Worm (Caenorhabditis elegans) whole organism, L4 larva: ENCODE measurements around the gene K10B2.4.

Experiments used
- F26F4.8 ChIP-seq: fragments of 200-800 bp; sonication (Bioruptor generic); conservative IDR thresholded peaks from 2 replicates; pipeline ENCODE4 v1.3.6; 2022; ENCODE audit warnings: missing genetic modification characterization, missing compliant biosample characterization
- F37D6.2 ChIP-seq: sonication (generic microtip); optimal IDR thresholded peaks from 2 replicates; lab custom pipeline; 2016; ENCODE audit warnings: mild to moderate bottlenecking, missing genetic modification characterization, missing compliant biosample characterization
- R02D3.7 ChIP-seq: fragments of 150-350 bp; sonication (generic microtip); optimal IDR thresholded peaks from 3 replicates; lab custom pipeline; 2014; ENCODE audit warnings: missing biosample characterization, missing genetic modification characterization
- T26A8.4 ChIP-seq: fragments of 200-800 bp; sonication (Bioruptor generic); IDR thresholded peaks from 2 replicates; pipeline ENCODE4 v1.3.6; 2022; ENCODE audit warnings: missing genetic modification characterization, missing compliant biosample characterization
- ZK337.2 ChIP-seq: fragments of 200-800 bp; sonication (Bioruptor generic); IDR thresholded peaks from 2 replicates; pipeline ENCODE4 v1.3.6; 2022; ENCODE audit warnings: missing genetic modification reagents, missing genetic modification characterization, missing compliant biosample characterization
- aha-1 ChIP-seq: fragments of 150-350 bp; peaks from one replicate; lab custom pipeline; 2014; ENCODE audit warnings: missing biosample characterization, missing genetic modification characterization
- aly-2 ChIP-seq: sonication (generic microtip); optimal IDR thresholded peaks from 2 replicates; lab custom pipeline; 2018; ENCODE audit warnings: missing biosample characterization, missing genetic modification characterization
- ceh-82 ChIP-seq: sonication (generic microtip); optimal IDR thresholded peaks from 2 replicates; lab custom pipeline; 2017; ENCODE audit warnings: missing biosample characterization, missing genetic modification characterization
- ces-1 ChIP-seq: fragments of 150-350 bp; sonication (generic microtip); optimal IDR thresholded peaks from 4 replicates; lab custom pipeline; 2014; ENCODE audit warnings: missing biosample characterization, missing genetic modification reagents, missing genetic modification characterization
- daf-19 ChIP-seq: fragments of 200-800 bp; sonication (Bioruptor generic); conservative IDR thresholded peaks from 2 replicates; pipeline ENCODE4 v1.3.6; 2022; ENCODE audit warnings: missing genetic modification characterization, missing compliant biosample characterization
- daf-8 ChIP-seq: fragments of 200-800 bp; sonication (Bioruptor generic); IDR thresholded peaks from 2 replicates; pipeline ENCODE4 v1.3.6; 2022; ENCODE audit warnings: missing genetic modification characterization, missing compliant biosample characterization
- dmd-9 ChIP-seq: fragments of 200-800 bp; sonication (Bioruptor generic); IDR thresholded peaks from 2 replicates; pipeline ENCODE4 v1.3.6; 2022; ENCODE audit warnings: missing genetic modification reagents, missing genetic modification characterization, missing compliant biosample characterization
- dpl-1 ChIP-seq: fragments of 150-350 bp; optimal IDR thresholded peaks from 2 replicates; lab custom pipeline; 2014; ENCODE audit warnings: missing biosample characterization, missing genetic modification reagents, missing genetic modification characterization
- dve-1 ChIP-seq: sonication (generic microtip); optimal IDR thresholded peaks from 2 replicates; lab custom pipeline; 2017; ENCODE audit warnings: antibody characterized with exemption, mild to moderate bottlenecking, missing genetic modification characterization, missing compliant biosample characterization; ENCODE audit not compliant: insufficient read depth
- egl-27 ChIP-seq: sonication (generic microtip); optimal IDR thresholded peaks from 3 replicates; lab custom pipeline; 2017; ENCODE audit warnings: missing biosample characterization, missing genetic modification reagents, missing genetic modification characterization
- hlh-11 ChIP-seq: fragments of 200-800 bp; sonication (Bioruptor generic); optimal IDR thresholded peaks from 2 replicates; lab custom pipeline; 2018; ENCODE audit warnings: mild to moderate bottlenecking, missing genetic modification characterization, missing compliant biosample characterization
- hmg-1.1 ChIP-seq: fragments of 200-800 bp; sonication (Bioruptor generic); IDR thresholded peaks from 2 replicates; pipeline ENCODE4 v1.3.6; 2022; ENCODE audit warnings: missing genetic modification reagents, missing genetic modification characterization, missing compliant biosample characterization
- jun-1 ChIP-seq: fragments of 150-350 bp; optimal IDR thresholded peaks from 2 replicates; lab custom pipeline; 2014; ENCODE audit warnings: missing biosample characterization, missing genetic modification reagents, missing genetic modification characterization
- lin-13 ChIP-seq: fragments of 150-350 bp; optimal IDR thresholded peaks from 2 replicates; lab custom pipeline; 2014; ENCODE audit warnings: missing biosample characterization, missing genetic modification reagents, missing genetic modification characterization
- lin-15B ChIP-seq: fragments of 150-350 bp; sonication (generic microtip); optimal IDR thresholded peaks from 3 replicates; lab custom pipeline; 2014; ENCODE audit warnings: missing biosample characterization, missing genetic modification characterization
- mdl-1 ChIP-seq, 2 experiments: fragments of 150-350 bp in 1 of 2; sonication (generic microtip) in 1 of 2; optimal IDR thresholded peaks; 2 replicates each; lab custom pipeline; 2014 to 2017; ENCODE audit warnings: missing biosample characterization in 2 of 2, missing genetic modification characterization in 2 of 2
- mdt-29 ChIP-seq: fragments of 200-800 bp; sonication (Bioruptor generic); IDR thresholded peaks from 2 replicates; pipeline ENCODE4 v1.3.6; 2022; ENCODE audit warnings: missing genetic modification reagents, missing genetic modification characterization, missing compliant biosample characterization
- mep-1 ChIP-seq: fragments of 150-350 bp; sonication (generic microtip); optimal IDR thresholded peaks from 3 replicates; lab custom pipeline; 2014; ENCODE audit warnings: missing biosample characterization, missing genetic modification characterization
- mxl-3 ChIP-seq: fragments of 200-800 bp; sonication (Bioruptor generic); optimal IDR thresholded peaks from 2 replicates; lab custom pipeline; 2018; ENCODE audit warnings: mild to moderate bottlenecking, missing genetic modification characterization, missing compliant biosample characterization
- nhr-11 ChIP-seq: fragments of 150-350 bp; optimal IDR thresholded peaks from 2 replicates; lab custom pipeline; 2014; ENCODE audit warnings: missing biosample characterization, missing genetic modification characterization
- nhr-111 ChIP-seq: fragments of 200-800 bp; sonication (Bioruptor generic); optimal IDR thresholded peaks from 2 replicates; lab custom pipeline; 2018; ENCODE audit warnings: mild to moderate bottlenecking, missing genetic modification characterization, missing compliant biosample characterization
- nhr-237 ChIP-seq: sonication (generic microtip); optimal IDR thresholded peaks from 2 replicates; lab custom pipeline; 2017; ENCODE audit warnings: missing biosample characterization, missing genetic modification characterization
- nhr-41 ChIP-seq: fragments of 200-800 bp; sonication (Bioruptor generic); IDR thresholded peaks from 2 replicates; pipeline ENCODE4 v1.3.6; 2022; ENCODE audit warnings: missing genetic modification reagents, missing genetic modification characterization, missing compliant biosample characterization
- nhr-42 ChIP-seq: fragments of 200-800 bp; sonication (Bioruptor generic); IDR thresholded peaks from 2 replicates; pipeline ENCODE4 v1.3.6; 2022; ENCODE audit warnings: missing genetic modification characterization, missing compliant biosample characterization
- nhr-48 ChIP-seq: sonication (generic microtip); optimal IDR thresholded peaks from 2 replicates; lab custom pipeline; 2016; ENCODE audit warnings: mild to moderate bottlenecking, missing genetic modification characterization, missing compliant biosample characterization
- nhr-76 ChIP-seq: fragments of 150-350 bp; optimal IDR thresholded peaks from 2 replicates; lab custom pipeline; 2014; ENCODE audit warnings: missing biosample characterization, missing genetic modification characterization
- pqm-1 ChIP-seq: sonication (generic microtip); optimal IDR thresholded peaks from 2 replicates; lab custom pipeline; 2017; ENCODE audit warnings: missing biosample characterization, missing genetic modification characterization
- saeg-2 ChIP-seq: fragments of 200-800 bp; sonication (Bioruptor generic); IDR thresholded peaks from 2 replicates; pipeline ENCODE4 v1.3.6; 2022; ENCODE audit warnings: missing genetic modification reagents, missing genetic modification characterization, missing compliant biosample characterization
- skn-1 ChIP-seq: fragments of 150-350 bp; optimal IDR thresholded peaks from 2 replicates; lab custom pipeline; 2014; ENCODE audit warnings: missing biosample characterization, missing genetic modification characterization
- snpc-1.2 ChIP-seq: fragments of 200-800 bp; sonication (Bioruptor generic); IDR thresholded peaks from 2 replicates; pipeline ENCODE4 v1.3.6; 2022; ENCODE audit warnings: missing genetic modification reagents, missing genetic modification characterization, missing compliant biosample characterization
- snpc-4 ChIP-seq: fragments of 150-350 bp; optimal IDR thresholded peaks from 2 replicates; lab custom pipeline; 2014; ENCODE audit warnings: missing biosample characterization, missing genetic modification characterization
- spr-3 ChIP-seq: fragments of 200-800 bp; sonication (Bioruptor generic); optimal IDR thresholded peaks from 2 replicates; lab custom pipeline; 2018; ENCODE audit warnings: mild to moderate bottlenecking, missing genetic modification characterization, missing compliant biosample characterization
- tag-97 ChIP-seq: fragments of 200-800 bp; sonication (Bioruptor generic); IDR thresholded peaks from 2 replicates; pipeline ENCODE4 v1.3.6; 2022; ENCODE audit warnings: missing genetic modification characterization, missing compliant biosample characterization
- vab-7 ChIP-seq: fragments of 200-800 bp; sonication (Bioruptor generic); IDR thresholded peaks from 2 replicates; pipeline ENCODE4 v1.3.6; 2022; ENCODE audit warnings: missing genetic modification reagents, missing genetic modification characterization, missing compliant biosample characterization
- zfp-3 ChIP-seq: fragments of 200-800 bp; sonication (Bioruptor generic); conservative IDR thresholded peaks from 2 replicates; pipeline ENCODE4 v1.3.6; 2022; ENCODE audit warnings: missing genetic modification reagents, missing genetic modification characterization, missing compliant biosample characterization
- ztf-7 ChIP-seq: fragments of 150-350 bp; optimal IDR thresholded peaks from 2 replicates; lab custom pipeline; 2014; ENCODE audit warnings: missing biosample characterization, missing genetic modification characterization

K10B2.4 gene

DNA sequence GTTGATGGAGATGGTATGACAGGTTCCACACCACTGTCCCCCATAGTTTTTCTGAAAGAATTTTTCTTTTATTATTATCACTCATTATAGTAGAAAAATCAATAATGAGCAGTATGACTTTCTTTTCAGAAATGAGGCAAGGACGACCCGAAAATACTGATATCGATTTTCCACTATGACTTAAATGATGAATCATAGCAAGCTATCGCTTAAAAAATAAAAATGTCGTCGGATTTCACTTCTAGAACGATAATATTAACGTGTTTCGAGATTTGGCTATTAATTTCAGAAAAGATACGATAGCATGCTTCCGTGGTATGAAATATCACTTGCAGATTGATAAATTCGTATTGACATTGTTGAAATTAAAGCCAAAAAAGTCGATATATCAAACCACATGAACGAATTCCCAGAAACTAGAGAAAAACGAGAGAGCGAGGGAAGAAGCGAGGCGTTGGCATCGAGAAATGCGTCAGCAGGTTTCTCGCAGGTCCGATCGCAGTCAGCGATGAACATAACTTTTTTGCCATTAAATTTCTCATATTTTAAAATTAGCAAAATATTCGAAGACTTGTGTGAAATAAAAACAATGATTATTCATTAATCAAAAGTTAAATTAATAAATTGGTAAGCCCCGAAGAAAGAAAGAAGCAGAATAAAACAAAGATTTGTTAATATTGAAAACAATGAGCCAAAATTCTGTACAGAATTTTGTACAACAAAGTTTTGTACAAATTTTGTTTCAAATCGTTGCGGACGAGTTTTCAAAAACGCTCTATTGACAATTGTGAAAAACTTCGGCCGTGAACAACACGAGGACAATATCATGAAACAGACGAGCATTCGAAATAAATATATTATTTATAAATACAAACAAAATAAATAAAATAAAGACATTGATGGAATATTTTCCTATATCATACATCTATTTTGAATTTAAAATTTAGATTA, 5.1 kb downstream of the K10B2.4 start, which contains the start of gene C32D5.11 (continued):
- no peak for TF ChIP-seq nhr-42 (GFP tag; lab: Robert Waterston, UW)
- TF ChIP-seq nhr-11, result peak; percentile 60
- peak; percentile 61; the same call in 1 of the 2 replicates for TF ChIP-seq hmg-1.1 (GFP tag; lab: Robert Waterston, UW)
- TF ChIP-seq lin-13 (GFP tag; lab: Kevin White, UChicago), result peak; percentile 66
- no peak for TF ChIP-seq nhr-41 (GFP tag; lab: Robert Waterston, UW)
- peak; percentile 26 for TF ChIP-seq nhr-48 (tag; lab: Kevin White, UChicago)
- TF ChIP-seq mdt-29 (GFP tag; lab: Robert Waterston, UW), result no peak
- TF ChIP-seq ZK337.2 (GFP tag; lab: Robert Waterston, UW), result 0 out of 2 replicates have a peak, but pooled peaks have one; percentile 8
- no peak for TF ChIP-seq nhr-76 (tag; lab: Kevin White, UChicago)
- TF ChIP-seq nhr-111 (GFP tag; lab: Kevin White, UChicago), result no peak
- no peak for TF ChIP-seq pqm-1 (tag; lab: Kevin White, UChicago)
- peak; percentile 67 for TF ChIP-seq dpl-1 (GFP tag; lab: Kevin White, UChicago)
- TF ChIP-seq saeg-2, result no peak
- peak; percentile 57 for TF ChIP-seq ztf-7 (tag; lab: Kevin White, UChicago)
- no peak for TF ChIP-seq snpc-4 (tag; lab: Kevin White, UChicago)
- TF ChIP-seq lin-15B (tag; lab: Kevin White, UChicago), result no peak
- TF ChIP-seq, all 104 proteins: peak for 30

DNA sequence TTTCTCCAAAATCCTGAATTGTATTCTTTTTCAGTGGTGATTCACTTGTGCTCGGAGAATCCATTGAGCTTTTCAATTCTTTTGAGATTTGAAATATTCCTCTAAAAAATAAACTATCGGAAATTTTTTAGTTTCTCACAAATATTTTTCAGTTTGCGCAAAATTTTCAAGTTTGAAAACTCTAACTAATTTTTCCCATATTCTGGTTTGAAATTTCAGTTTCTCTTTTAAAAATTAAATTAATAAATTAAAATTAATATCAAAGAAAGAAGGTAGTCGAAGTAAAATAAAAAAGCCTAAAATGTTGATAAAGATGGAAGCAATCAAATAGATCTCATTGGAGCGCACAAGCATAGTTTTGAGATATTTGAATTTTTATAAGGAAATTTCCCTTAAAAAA, 8.9 kb downstream of the K10B2.4 start, which contains the start of gene C32D5.10:
TSS of gene C32D5.10 (minus strand) at position 101 of the 400 bp plus-strand sequence.
- TF ChIP-seq daf-19 (GFP tag; lab: Robert Waterston, UW) (no peak), tag-97 (GFP tag; lab: Robert Waterston, UW) (no peak), mdt-29 (GFP tag; lab: Robert Waterston, UW) (no peak), ztf-7 (tag; lab: Kevin White, UChicago) (no peak), mep-1 (tag; lab: Kevin White, UChicago) (no peak), ceh-82 (tag; lab: Kevin White, UChicago) (no peak), skn-1 (tag; lab: Kevin White, UChicago) (no peak), egl-27 (no peak), dmd-9 (no peak), mdl-1 (tag; optimal IDR thresholded peaks at IDR 0.05; lab: Kevin White, UChicago) (no peak), hlh-11 (tag; lab: Kevin White, UChicago) (no peak), F37D6.2 (tag; lab: Kevin White, UChicago) (no peak), aha-1 (no peak), snpc-1.2 (no peak)

ce11 chrII:6349968-6350367, 10.8 kb downstream of the K10B2.4 start:
- TF ChIP-seq R02D3.7 (tag; lab: Kevin White, UChicago), result no peak
- TF ChIP-seq nhr-237 (tag; lab: Kevin White, UChicago), result no peak
- no peak for TF ChIP-seq T26A8.4
- TF ChIP-seq daf-8, result no peak
- no peak for TF ChIP-seq spr-3 (GFP tag; lab: Kevin White, UChicago)
- TF ChIP-seq skn-1 (tag; lab: Kevin White, UChicago), result no peak
- no peak for TF ChIP-seq aly-2 (tag; lab: Kevin White, UChicago)
- TF ChIP-seq dve-1 (tag; lab: Kevin White, UChicago), result no peak
- TF ChIP-seq F37D6.2 (tag; lab: Kevin White, UChicago), result no peak
- TF ChIP-seq vab-7 (GFP tag; lab: Robert Waterston, UW), result no peak
- TF ChIP-seq F26F4.8 (GFP tag; lab: Robert Waterston, UW), result no peak
- TF ChIP-seq ztf-7 (tag; lab: Kevin White, UChicago), result no peak
- no peak for TF ChIP-seq egl-27
- TF ChIP-seq zfp-3 (GFP tag; lab: Robert Waterston, UW), result no peak
- no peak for TF ChIP-seq nhr-11
- no peak for TF ChIP-seq jun-1
- TF ChIP-seq ces-1 (GFP tag; lab: Kevin White, UChicago), result no peak
- TF ChIP-seq snpc-1.2, result no peak
- TF ChIP-seq mxl-3, result no peak
